Worm (Caenorhabditis elegans) whole organism, late embryonic: ENCODE measurements around the gene Y47D7A.6.

Experiments
- C08G9.2 ChIP-seq: sonication (generic microtip); optimal IDR thresholded peaks from 2 replicates; lab custom pipeline; 2016; ENCODE audit warnings: mild to moderate bottlenecking, missing genetic modification characterization, moderate library complexity, missing compliant biosample characterization
- ama-1 ChIP-seq: fragments of 150-350 bp; optimal IDR thresholded peaks from 2 replicates; lab custom pipeline; 2014
- ceh-14 ChIP-seq: sonication (generic microtip); optimal IDR thresholded peaks from 2 replicates; lab custom pipeline; 2016; ENCODE audit warnings: missing genotype, missing genetic modification characterization, missing compliant biosample characterization
- ceh-18 ChIP-seq: sonication (generic microtip); optimal IDR thresholded peaks from 2 replicates; lab custom pipeline; 2016; ENCODE audit warnings: missing genetic modification characterization, missing compliant biosample characterization
- ceh-19 ChIP-seq: fragments of 200-800 bp; sonication (Bioruptor generic); optimal IDR thresholded peaks from 2 replicates; lab custom pipeline; 2018; ENCODE audit warnings: mild to moderate bottlenecking, missing genetic modification characterization, missing compliant biosample characterization
- ceh-2 ChIP-seq: sonication (generic microtip); optimal IDR thresholded peaks from 2 replicates; lab custom pipeline; 2016; ENCODE audit warnings: missing genotype, missing genetic modification characterization, missing compliant biosample characterization
- ceh-22 ChIP-seq: sonication (generic microtip); optimal IDR thresholded peaks from 2 replicates; lab custom pipeline; 2017; ENCODE audit warnings: missing biosample characterization, missing genetic modification characterization
- ceh-24 ChIP-seq: sonication (generic microtip); optimal IDR thresholded peaks from 2 replicates; lab custom pipeline; 2016; ENCODE audit warnings: mild to moderate bottlenecking, missing genetic modification characterization, missing compliant biosample characterization
- ceh-31 ChIP-seq: sonication (generic microtip); optimal IDR thresholded peaks from 2 replicates; lab custom pipeline; 2016; ENCODE audit warnings: missing genetic modification characterization, missing compliant biosample characterization
- ceh-34 ChIP-seq: sonication (generic microtip); optimal IDR thresholded peaks from 2 replicates; lab custom pipeline; 2016; ENCODE audit warnings: mild to moderate bottlenecking, missing genetic modification characterization, missing compliant biosample characterization
- ceh-6 ChIP-seq: fragments of 200-800 bp; sonication (Bioruptor generic); optimal IDR thresholded peaks from 2 replicates; lab custom pipeline; 2018; ENCODE audit warnings: mild to moderate bottlenecking, missing genetic modification characterization, missing compliant biosample characterization
- elt-2 ChIP-seq: sonication (generic microtip); optimal IDR thresholded peaks from 2 replicates; lab custom pipeline; 2016; ENCODE audit warnings: missing genetic modification reagents, missing genetic modification characterization, missing compliant biosample characterization
- elt-4 ChIP-seq: sonication (generic microtip); optimal IDR thresholded peaks from 2 replicates; lab custom pipeline; 2016; ENCODE audit warnings: missing genetic modification characterization, missing compliant biosample characterization
- ets-4 ChIP-seq: sonication (generic microtip); optimal IDR thresholded peaks from 2 replicates; lab custom pipeline; 2016; ENCODE audit warnings: missing genetic modification characterization, missing compliant biosample characterization
- fax-1 ChIP-seq: sonication (generic microtip); optimal IDR thresholded peaks from 2 replicates; lab custom pipeline; 2016; ENCODE audit warnings: missing genotype, missing genetic modification characterization, missing compliant biosample characterization
- fkh-6 ChIP-seq: sonication (generic microtip); optimal IDR thresholded peaks from 2 replicates; lab custom pipeline; 2016; ENCODE audit warnings: missing genetic modification characterization, missing compliant biosample characterization
- gmeb-2 ChIP-seq: sonication (generic microtip); optimal IDR thresholded peaks from 2 replicates; lab custom pipeline; 2016; ENCODE audit warnings: missing genetic modification characterization, inconsistent platforms, missing compliant biosample characterization
- hlh-15 ChIP-seq: sonication (generic microtip); optimal IDR thresholded peaks from 2 replicates; lab custom pipeline; 2016; ENCODE audit warnings: missing genetic modification characterization, missing compliant biosample characterization
- hlh-8 ChIP-seq: sonication (generic microtip); optimal IDR thresholded peaks from 2 replicates; lab custom pipeline; 2016; ENCODE audit warnings: missing genotype, missing genetic modification characterization, missing compliant biosample characterization
- lim-6 ChIP-seq: sonication (generic microtip); optimal IDR thresholded peaks from 2 replicates; lab custom pipeline; 2016; ENCODE audit warnings: missing genetic modification characterization, missing compliant biosample characterization
- madf-2 ChIP-seq: sonication (generic microtip); optimal IDR thresholded peaks from 2 replicates; lab custom pipeline; 2017; ENCODE audit warnings: missing genetic modification characterization, missing compliant biosample characterization
- nfya-1 ChIP-seq: sonication (generic microtip); optimal IDR thresholded peaks from 2 replicates; lab custom pipeline; 2017; ENCODE audit warnings: missing genetic modification characterization, mild to moderate bottlenecking, missing compliant biosample characterization, antibody characterized with exemption, moderate library complexity
- nhr-11 ChIP-seq: fragments of 150-350 bp; optimal IDR thresholded peaks from 2 replicates; lab custom pipeline; 2014; ENCODE audit warnings: missing biosample characterization, missing genetic modification characterization
- pha-2 ChIP-seq: sonication (generic microtip); optimal IDR thresholded peaks from 2 replicates; lab custom pipeline; 2017; ENCODE audit warnings: mild to moderate bottlenecking, missing genetic modification characterization, missing compliant biosample characterization
- pha-4 ChIP-seq: fragments of 150-350 bp; optimal IDR thresholded peaks from 2 replicates; lab custom pipeline; 2018; ENCODE audit warnings: missing biosample characterization, missing genetic modification reagents, missing genetic modification characterization
- pqm-1 ChIP-seq: sonication (generic microtip); optimal IDR thresholded peaks from 2 replicates; lab custom pipeline; 2016; ENCODE audit warnings: missing genetic modification characterization, missing compliant biosample characterization
- ref-2 ChIP-seq: sonication (generic microtip); optimal IDR thresholded peaks from 2 replicates; lab custom pipeline; 2016; ENCODE audit warnings: missing genetic modification characterization, missing compliant biosample characterization
- sdc-2 ChIP-seq: sonication (generic microtip); optimal IDR thresholded peaks from 2 replicates; lab custom pipeline; 2016; ENCODE audit warnings: missing genotype, missing genetic modification characterization, missing compliant biosample characterization
- syd-9 ChIP-seq: sonication (generic microtip); optimal IDR thresholded peaks from 2 replicates; lab custom pipeline; 2016; ENCODE audit warnings: mild to moderate bottlenecking, missing genetic modification characterization, moderate library complexity, missing compliant biosample characterization
- unc-42 ChIP-seq: sonication (generic microtip); optimal IDR thresholded peaks from 2 replicates; lab custom pipeline; 2016; ENCODE audit warnings: missing genotype, missing genetic modification characterization, missing compliant biosample characterization
- unc-55 ChIP-seq: sonication (generic microtip); optimal IDR thresholded peaks from 2 replicates; lab custom pipeline; 2017; ENCODE audit warnings: missing biosample characterization, missing genetic modification reagents, missing genetic modification characterization
- zip-5 ChIP-seq: sonication (generic microtip); optimal IDR thresholded peaks from 2 replicates; lab custom pipeline; 2016; ENCODE audit warnings: missing genetic modification characterization, missing compliant biosample characterization
- ztf-16 ChIP-seq: sonication (generic microtip); optimal IDR thresholded peaks from 2 replicates; lab custom pipeline; 2017; ENCODE audit warnings: missing genetic modification characterization, missing compliant biosample characterization

Y47D7A.6 gene

ce11 chrV:4373656-4374055 is 44.4 kb downstream of the Y47D7A.6 start:
- TF ChIP-seq unc-55 (no peak), ref-2 (tag; lab: Kevin White, UChicago) (no peak), ceh-18 (tag; lab: Kevin White, UChicago) (no peak), ceh-34 (tag; lab: Kevin White, UChicago) (no peak), pha-4 (tag; lab: Kevin White, UChicago) (no peak), ama-1 (no peak), gmeb-2 (tag; lab: Kevin White, UChicago) (no peak), hlh-15 (no peak), ceh-2 (tag; lab: Kevin White, UChicago) (no peak), madf-2 (no peak), syd-9 (tag; lab: Kevin White, UChicago) (no peak), ets-4 (tag; lab: Kevin White, UChicago) (no peak), ceh-6 (GFP tag; lab: Kevin White, UChicago) (no peak)

- TF ChIP-seq fkh-6 (peak; percentile 6), ztf-16 (no peak), elt-2 (tag; lab: Kevin White, UChicago) (no peak), C08G9.2 (tag; lab: Kevin White, UChicago) (peak; percentile 49)
Measured at ce11 chrV:4372986-4373385, 45.0 kb downstream of the Y47D7A.6 start.

ce11 chrV:4371309-4371933 is 46.6 kb downstream of the Y47D7A.6 start, which contains the start of the genes gmpr-1 and fipp-1:
Gene gmpr-1, minus strand, starts transcription at chrV:4371383.
Gene fipp-1, plus strand, starts transcription at chrV:4371807.
- TF ChIP-seq hlh-8 (tag; lab: Kevin White, UChicago) (no peak), ceh-14 (tag; lab: Kevin White, UChicago) (peak; percentile 22), pqm-1 (tag; lab: Kevin White, UChicago) (no peak), ceh-24 (tag; lab: Kevin White, UChicago) (no peak), pha-4 (tag; lab: Kevin White, UChicago) (no peak), ceh-22 (tag; lab: Kevin White, UChicago) (no peak), fax-1 (tag; lab: Kevin White, UChicago) (no peak), nhr-11 (tag; lab: Kevin White, UChicago) (no peak), ama-1 (no peak), elt-2 (tag; lab: Kevin White, UChicago) (peak; percentile 32), sdc-2 (tag; lab: Kevin White, UChicago) (no peak), unc-42 (tag; lab: Kevin White, UChicago) (peak; percentile 43), ceh-31 (tag; lab: Kevin White, UChicago) (peak; percentile 12), unc-55 (no peak), elt-4 (tag; lab: Kevin White, UChicago) (no peak), nfya-1 (peak; percentile 29), lim-6 (tag; lab: Kevin White, UChicago) (no peak), ztf-16 (no peak)

- TF ChIP-seq ceh-19 (GFP tag; lab: Kevin White, UChicago): no peak
- TF ChIP-seq zip-5 (tag; lab: Kevin White, UChicago): no peak
- TF ChIP-seq fax-1 (tag; lab: Kevin White, UChicago): no peak
- TF ChIP-seq pha-2: no peak
Measured at ce11 chrV:4370515-4370914, 47.5 kb downstream of the Y47D7A.6 start.
